Fruit fly (Drosophila melanogaster): ENCODE results near the gene CG5888.

Gene CG5888

DNA sequence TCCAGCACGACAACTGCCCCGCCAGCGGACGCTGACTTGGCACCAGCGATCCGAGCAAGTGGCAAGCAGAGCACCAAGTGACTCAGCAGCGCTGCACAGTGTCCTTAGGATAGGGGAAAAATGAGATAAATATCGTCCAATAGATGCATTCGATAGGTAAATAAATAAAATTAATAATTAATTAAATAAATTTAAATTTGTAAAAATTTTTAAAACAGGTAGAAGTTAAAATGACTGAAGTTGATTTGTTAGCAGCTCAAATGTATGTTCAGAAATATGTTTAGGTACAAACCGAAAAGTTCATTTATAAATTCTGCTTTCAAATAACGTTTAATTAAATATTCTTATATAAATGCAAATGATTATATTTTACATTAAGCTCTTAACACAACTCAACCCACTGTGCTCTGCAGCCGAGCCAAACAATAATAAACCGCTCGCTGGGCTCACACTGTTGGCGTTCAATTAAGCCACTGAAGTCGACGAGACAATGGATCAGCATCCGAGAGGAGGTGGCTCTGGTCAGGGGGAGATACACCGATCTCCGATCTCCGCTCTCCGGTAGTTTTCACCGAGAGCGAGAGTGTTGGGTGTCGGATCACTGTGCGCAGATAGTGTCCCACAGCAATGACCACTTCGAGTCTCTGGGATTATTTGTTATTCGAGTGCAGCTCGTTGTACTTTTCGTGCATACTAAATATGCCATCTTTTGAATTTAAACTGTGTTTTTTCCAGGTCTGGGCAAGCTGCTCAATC lies at the start of gene CG5888 (continued):
- TF ChIP-seq Bteb2 (GFP tag; optimal IDR thresholded peaks at IDR 0.05) (no peak), trh (GFP tag; optimal IDR thresholded peaks at IDR 0.05) (no peak), fru (optimal IDR thresholded peaks at IDR 0.05) (no peak), CG10147 (GFP tag; optimal IDR thresholded peaks at IDR 0.05) (no peak), CG11695 (GFP tag; IDR thresholded peaks at IDR 0.05) (peak; percentile 78), aop (GFP tag; IDR thresholded peaks at IDR 0.05) (no peak), gcm (GFP tag; optimal IDR thresholded peaks at IDR 0.05) (peak; percentile 73), ab (GFP tag; optimal IDR thresholded peaks at IDR 0.05) (no peak), CG15601 (tag; optimal IDR thresholded peaks at IDR 0.05) (peak; percentile 51), CG11560 (tag; IDR thresholded peaks at IDR 0.05) (0 out of 3 replicates have a peak, but pooled peaks have one; percentile 32), CG6854 (GFP tag; optimal IDR thresholded peaks at IDR 0.05) (peak; percentile 46), peb (GFP tag; IDR thresholded peaks at IDR 0.05) (peak; percentile 46; the same call in 1 of the 2 replicates), eyg (GFP tag; optimal IDR thresholded peaks at IDR 0.05) (no peak), pnt (GFP tag; optimal IDR thresholded peaks at IDR 0.05) (no peak), CG8089 (GFP tag; optimal IDR thresholded peaks at IDR 0.05) (no peak), CG14965 (GFP tag; optimal IDR thresholded peaks at IDR 0.05; ENCODE audit: borderline replicate concordance) (no peak), dati (GFP tag; IDR thresholded peaks at IDR 0.05) (no peak), ap (GFP tag; IDR thresholded peaks at IDR 0.05) (peak; percentile 49), CG7271 (tag; optimal IDR thresholded peaks at IDR 0.05) (no peak), jing (GFP tag; optimal IDR thresholded peaks at IDR 0.05) (no peak), B-H1 (GFP tag; IDR thresholded peaks at IDR 0.05) (peak; percentile 27; the same call in 2 of the 3 replicates), gsb-n (tag; optimal IDR thresholded peaks at IDR 0.05) (peak; percentile 70), D (optimal IDR thresholded peaks at IDR 0.05) (no peak), D (GFP tag; optimal IDR thresholded peaks at IDR 0.05) (peak; percentile 76), CG17186 (GFP tag; optimal IDR thresholded peaks at IDR 0.05) (no peak), MBD-R2 (GFP tag; IDR thresholded peaks at IDR 0.05) (no peak), fd64A (GFP tag; optimal IDR thresholded peaks at IDR 0.05) (no peak), D19B (GFP tag; optimal IDR thresholded peaks at IDR 0.05) (no peak), stwl (tag; optimal IDR thresholded peaks at IDR 0.05) (no peak), CG10959 (GFP tag; IDR thresholded peaks at IDR 0.05) (no peak), CG16813 (GFP tag; IDR thresholded peaks at IDR 0.05; ENCODE audit: partially characterized antibody) (0 out of 3 replicates have a peak, but pooled peaks have one; percentile 32), CG12155 (GFP tag; optimal IDR thresholded peaks at IDR 0.05) (peak; percentile 51), CG9932 (GFP tag; IDR thresholded peaks at IDR 0.05) (no peak), da (GFP tag; optimal IDR thresholded peaks at IDR 0.05) (no peak), bigmax (GFP tag; optimal IDR thresholded peaks at IDR 0.05) (no peak), Mes4 (GFP tag; optimal IDR thresholded peaks at IDR 0.05) (no peak), Stat92E (GFP tag; optimal IDR thresholded peaks at IDR 0.05) (no peak), B-H2 (GFP tag; optimal IDR thresholded peaks at IDR 0.05) (no peak), unpg (GFP tag; optimal IDR thresholded peaks at IDR 0.05) (peak; percentile 72), bbx (GFP tag; IDR thresholded peaks at IDR 0.05; ENCODE audit: partially characterized antibody) (no peak), CG9609 (GFP tag; optimal IDR thresholded peaks at IDR 0.05) (no peak), kah (GFP tag; optimal IDR thresholded peaks at IDR 0.05) (peak; percentile 22), insv (GFP tag; optimal IDR thresholded peaks at IDR 0.05) (no peak), CG17912 (GFP tag; optimal IDR thresholded peaks at IDR 0.05) (no peak), CG1647 (GFP tag; optimal IDR thresholded peaks at IDR 0.05) (no peak), CG18599 (GFP tag; optimal IDR thresholded peaks at IDR 0.05) (no peak), sob (GFP tag; IDR thresholded peaks at IDR 0.05) (peak; percentile 33; the same call in 1 of the 2 replicates), sqz (GFP tag; optimal IDR thresholded peaks at IDR 0.05) (no peak), CG14014 (GFP tag; IDR thresholded peaks at IDR 0.05) (peak; percentile 59; the same call in 1 of the 2 replicates), Lim3 (GFP tag; IDR thresholded peaks at IDR 0.05) (peak; percentile 47; the same call in 1 of the 2 replicates)
